Worm (Caenorhabditis elegans) whole organism, early embryonic: ENCODE results near the gene his-69.

Source experiments
- B0310.2 ChIP-seq: sonication (generic microtip); optimal IDR thresholded peaks from 2 replicates; lab custom pipeline; 2016; ENCODE audit warnings: mild to moderate bottlenecking, missing genetic modification characterization, missing compliant biosample characterization
- F13C5.2 ChIP-seq: sonication (generic microtip); optimal IDR thresholded peaks from 2 replicates; lab custom pipeline; 2017; ENCODE audit warnings: mild to moderate bottlenecking, missing genetic modification characterization, inconsistent platforms, missing compliant biosample characterization
- aly-1 ChIP-seq: sonication (generic microtip); optimal IDR thresholded peaks from 2 replicates; lab custom pipeline; 2016; ENCODE audit warnings: missing genetic modification characterization, missing compliant biosample characterization
- ama-1 ChIP-seq: fragments of 150-350 bp; optimal IDR thresholded peaks from 2 replicates; lab custom pipeline; 2014
- ceh-13 ChIP-seq: fragments of 200-800 bp; sonication (Bioruptor generic); optimal IDR thresholded peaks from 2 replicates; lab custom pipeline; 2018; ENCODE audit warnings: mild to moderate bottlenecking, missing genetic modification characterization, missing compliant biosample characterization
- ceh-36 ChIP-seq: sonication (generic microtip); optimal IDR thresholded peaks from 2 replicates; lab custom pipeline; 2016; ENCODE audit warnings: missing genetic modification characterization, inconsistent platforms, missing compliant biosample characterization
- ets-7 ChIP-seq: sonication (generic microtip); optimal IDR thresholded peaks from 2 replicates; lab custom pipeline; 2016; ENCODE audit warnings: missing genotype, missing genetic modification characterization, missing compliant biosample characterization
- flt-1 ChIP-seq: fragments of 200-800 bp; sonication (Bioruptor generic); IDR thresholded peaks from 2 replicates; pipeline ENCODE4 v1.3.6; 2022; ENCODE audit warnings: missing genetic modification characterization, missing compliant biosample characterization
- hmbx-1 ChIP-seq: sonication (generic microtip); optimal IDR thresholded peaks from 2 replicates; lab custom pipeline; 2016; ENCODE audit warnings: mild to moderate bottlenecking, missing genetic modification characterization, missing compliant biosample characterization
- hmg-4 ChIP-seq: fragments of 200-800 bp; sonication (Bioruptor generic); optimal IDR thresholded peaks from 2 replicates; lab custom pipeline; 2018; ENCODE audit warnings: mild to moderate bottlenecking, missing genetic modification characterization, missing compliant biosample characterization
- hnd-1 ChIP-seq: sonication (generic microtip); optimal IDR thresholded peaks from 2 replicates; lab custom pipeline; 2016; ENCODE audit warnings: missing genetic modification characterization, missing compliant biosample characterization
- pes-1 ChIP-seq: fragments of 200-800 bp; sonication (Bioruptor generic); IDR thresholded peaks from 2 replicates; pipeline ENCODE4 v1.3.6; 2022; ENCODE audit warnings: missing genetic modification reagents, missing genetic modification characterization, missing compliant biosample characterization
- scrt-1 ChIP-seq: fragments of 200-800 bp; sonication (Bioruptor generic); IDR thresholded peaks from 2 replicates; pipeline ENCODE4 v1.3.6; 2022; ENCODE audit warnings: missing genetic modification characterization, missing compliant biosample characterization
- sea-1 ChIP-seq: fragments of 200-800 bp; sonication (Bioruptor generic); conservative IDR thresholded peaks from 2 replicates; pipeline ENCODE4 v1.3.6; 2022; ENCODE audit warnings: missing genetic modification characterization, missing compliant biosample characterization
- tbx-11 ChIP-seq: fragments of 200-800 bp; sonication (Bioruptor generic); IDR thresholded peaks from 2 replicates; pipeline ENCODE4 v1.3.6; 2022; ENCODE audit warnings: missing genetic modification characterization, missing compliant biosample characterization
- tbx-37 ChIP-seq: fragments of 200-800 bp; sonication (Bioruptor generic); conservative IDR thresholded peaks from 2 replicates; pipeline ENCODE4 v1.3.6; 2022; ENCODE audit warnings: missing genetic modification reagents, missing genetic modification characterization, missing compliant biosample characterization
- tra-4 ChIP-seq: sonication (generic microtip); optimal IDR thresholded peaks from 2 replicates; lab custom pipeline; 2017; ENCODE audit warnings: missing genetic modification characterization, missing compliant biosample characterization

his-69 gene

ce11 chrIII:4068120-4068519, 9.6 kb upstream of the his-69 start:
- TF ChIP-seq scrt-1 (GFP tag; lab: Robert Waterston, UW) (no peak), F13C5.2 (tag; lab: Kevin White, UChicago) (no peak), hnd-1 (tag; lab: Kevin White, UChicago) (no peak), sea-1 (GFP tag; lab: Robert Waterston, UW) (no peak), ceh-13 (GFP tag; lab: Kevin White, UChicago) (no peak), aly-1 (tag; lab: Kevin White, UChicago) (no peak), hmg-4 (no peak), pes-1 (GFP tag; lab: Robert Waterston, UW) (no peak), ceh-36 (tag; lab: Kevin White, UChicago) (no peak), B0310.2 (tag; lab: Kevin White, UChicago) (no peak), hmbx-1 (tag; lab: Kevin White, UChicago) (no peak), flt-1 (GFP tag; lab: Robert Waterston, UW) (no peak), tbx-37 (GFP tag; lab: Robert Waterston, UW) (no peak), tra-4 (tag; lab: Kevin White, UChicago) (no peak), ets-7 (tag; lab: Kevin White, UChicago) (no peak), tbx-11 (GFP tag; lab: Robert Waterston, UW) (no peak), ama-1 (lab: Kevin White, UChicago) (no peak)

- no peak for TF ChIP-seq ceh-13 (GFP tag; lab: Kevin White, UChicago)
- no peak for TF ChIP-seq aly-1 (tag; lab: Kevin White, UChicago)
- TF ChIP-seq tra-4 (tag; lab: Kevin White, UChicago): no peak
- TF ChIP-seq F13C5.2 (tag; lab: Kevin White, UChicago): no peak
- no peak for TF ChIP-seq ets-7 (tag; lab: Kevin White, UChicago)
- TF ChIP-seq scrt-1 (GFP tag; lab: Robert Waterston, UW): no peak
- TF ChIP-seq hmbx-1 (tag; lab: Kevin White, UChicago): no peak
- no peak for TF ChIP-seq hnd-1 (tag; lab: Kevin White, UChicago)
- TF ChIP-seq tbx-11 (GFP tag; lab: Robert Waterston, UW): no peak
- no peak for TF ChIP-seq ama-1 (lab: Kevin White, UChicago)
- no peak for TF ChIP-seq hmg-4
- TF ChIP-seq sea-1 (GFP tag; lab: Robert Waterston, UW): no peak
- TF ChIP-seq flt-1 (GFP tag; lab: Robert Waterston, UW): no peak
- no peak for TF ChIP-seq pes-1 (GFP tag; lab: Robert Waterston, UW)
- no peak for TF ChIP-seq tbx-37 (GFP tag; lab: Robert Waterston, UW)
- TF ChIP-seq B0310.2 (tag; lab: Kevin White, UChicago): no peak
- no peak for TF ChIP-seq ceh-36 (tag; lab: Kevin White, UChicago)
These were observed 7.8 kb upstream of the his-69 start, which contains the start of gene unc-79 for ce11 chrIII:4066333-4066732. Gene unc-79 (plus strand): TSS chrIII:4066633.

- no peak for TF ChIP-seq tra-4 (tag; lab: Kevin White, UChicago)
- no peak for TF ChIP-seq F13C5.2 (tag; lab: Kevin White, UChicago)
- TF ChIP-seq hmg-4: peak; percentile 48
- TF ChIP-seq scrt-1 (GFP tag; lab: Robert Waterston, UW): no peak
- 0 out of 2 replicates have a peak, but pooled peaks have one; percentile 41 for TF ChIP-seq sea-1 (GFP tag; lab: Robert Waterston, UW)
- no peak for TF ChIP-seq tbx-37 (GFP tag; lab: Robert Waterston, UW)
- no peak for TF ChIP-seq hmbx-1 (tag; lab: Kevin White, UChicago)
- no peak for TF ChIP-seq hnd-1 (tag; lab: Kevin White, UChicago)
- TF ChIP-seq tbx-11 (GFP tag; lab: Robert Waterston, UW): no peak
These were observed 5.2 kb upstream of the his-69 start for ce11 chrIII:4063724-4064123.

DNA sequence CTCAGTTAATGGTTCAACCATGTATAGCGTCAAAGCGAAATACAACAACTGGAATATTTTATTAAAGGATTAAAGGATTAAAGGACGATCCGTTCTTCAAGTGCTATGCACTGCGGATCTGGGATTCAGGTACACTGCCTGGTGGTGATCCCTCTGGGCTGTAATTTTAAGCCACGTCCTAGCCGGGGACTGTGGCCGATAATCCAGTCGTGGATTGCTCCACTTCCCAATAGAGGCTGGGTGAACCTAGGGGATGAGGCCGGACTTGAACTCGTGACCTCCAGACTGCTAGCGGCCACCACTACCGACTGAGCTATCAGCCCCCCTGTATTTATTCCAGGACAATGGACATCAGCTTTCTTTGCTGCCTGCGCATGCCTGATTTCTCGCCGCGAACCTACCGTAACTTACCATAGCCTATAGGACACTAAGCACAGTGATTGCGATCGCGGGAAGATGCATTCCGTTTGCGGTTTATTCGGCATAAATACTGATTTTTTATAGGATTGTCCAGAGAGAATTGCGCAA, 2.4 kb upstream of the his-69 start:
- peak; percentile 34; the same call in 1 of the 2 replicates for TF ChIP-seq pes-1 (GFP tag; lab: Robert Waterston, UW)
- TF ChIP-seq ceh-36 (tag; lab: Kevin White, UChicago): peak; percentile 13

- TF ChIP-seq sea-1 (GFP tag; lab: Robert Waterston, UW) (no peak), B0310.2 (tag; lab: Kevin White, UChicago) (no peak), ets-7 (tag; lab: Kevin White, UChicago) (no peak), tbx-11 (GFP tag; lab: Robert Waterston, UW) (no peak), flt-1 (GFP tag; lab: Robert Waterston, UW) (no peak), scrt-1 (GFP tag; lab: Robert Waterston, UW) (no peak), tra-4 (tag; lab: Kevin White, UChicago) (no peak), ceh-36 (tag; lab: Kevin White, UChicago) (no peak), pes-1 (GFP tag; lab: Robert Waterston, UW) (no peak), hmbx-1 (tag; lab: Kevin White, UChicago) (no peak), ceh-13 (GFP tag; lab: Kevin White, UChicago) (no peak), F13C5.2 (tag; lab: Kevin White, UChicago) (no peak), ama-1 (lab: Kevin White, UChicago) (no peak), tbx-37 (GFP tag; lab: Robert Waterston, UW) (no peak), hnd-1 (tag; lab: Kevin White, UChicago) (no peak)
These were observed 1.5 kb upstream of the his-69 start, which contains the start of gene his-70 for ce11 chrIII:4060019-4060418. Gene his-70 (minus strand): TSS chrIII:4060119.

DNA sequence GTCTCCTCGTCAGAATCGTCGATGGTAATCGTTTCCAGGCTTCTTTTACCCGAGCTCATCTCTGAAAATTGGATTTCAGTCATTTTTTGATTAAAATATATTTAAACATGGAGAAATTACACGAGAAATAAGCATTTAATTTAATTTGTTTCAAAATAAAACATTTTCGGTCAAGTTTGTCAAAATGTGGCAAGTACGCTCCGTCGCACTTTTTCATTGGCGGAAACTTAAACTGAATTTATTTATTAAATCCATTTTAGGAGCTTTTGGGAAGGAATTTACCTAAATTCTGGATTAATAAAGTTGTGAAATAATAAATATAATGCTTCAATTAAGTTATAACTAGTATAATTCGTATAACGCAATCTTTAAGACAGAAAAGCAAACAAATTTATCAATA, 649 bp downstream of the his-69 start, which contains the start of gene rcq-5:
Gene rcq-5, minus strand, starts transcription at position 83 of the 400 bp plus-strand sequence.
- TF ChIP-seq B0310.2 (tag; lab: Kevin White, UChicago) (no peak), ceh-13 (GFP tag; lab: Kevin White, UChicago) (no peak), pes-1 (GFP tag; lab: Robert Waterston, UW) (no peak), aly-1 (tag; lab: Kevin White, UChicago) (no peak), hnd-1 (tag; lab: Kevin White, UChicago) (no peak), ama-1 (lab: Kevin White, UChicago) (no peak), F13C5.2 (tag; lab: Kevin White, UChicago) (no peak), tra-4 (tag; lab: Kevin White, UChicago) (no peak)
